Worm (Caenorhabditis elegans) whole organism, mixed stage, embryonic: ENCODE data around the gene Y39B6A.41.

Source experiments
- M03D4.4 ChIP-seq: sonication (generic microtip); optimal IDR thresholded peaks from 2 replicates; lab custom pipeline; 2017; ENCODE audit warnings: mild to moderate bottlenecking, missing genetic modification characterization, missing compliant biosample characterization
- bed-3 ChIP-seq: fragments of 200-800 bp; sonication (Bioruptor generic); optimal IDR thresholded peaks from 3 replicates; lab custom pipeline; 2018; ENCODE audit warnings: mild to moderate bottlenecking, missing genetic modification characterization, moderate library complexity, missing compliant biosample characterization
- ceh-39 ChIP-seq: fragments of 150-350 bp; optimal IDR thresholded peaks from 2 replicates; lab custom pipeline; 2014; ENCODE audit warnings: missing biosample characterization, missing genetic modification characterization
- ceh-83 ChIP-seq: fragments of 200-800 bp; sonication (Bioruptor generic); optimal IDR thresholded peaks from 2 replicates; lab custom pipeline; 2018; ENCODE audit warnings: mild to moderate bottlenecking, missing genetic modification characterization, missing compliant biosample characterization
- ces-1 ChIP-seq: fragments of 150-350 bp; optimal IDR thresholded peaks from 2 replicates; lab custom pipeline; 2014; ENCODE audit warnings: missing biosample characterization, missing genetic modification reagents, missing genetic modification characterization
- drap-1 ChIP-seq: fragments of 200-800 bp; sonication (Bioruptor generic); optimal IDR thresholded peaks from 3 replicates; lab custom pipeline; 2018; ENCODE audit warnings: mild to moderate bottlenecking, missing genetic modification characterization, missing compliant biosample characterization
- elt-1 ChIP-seq: sonication (generic microtip); optimal IDR thresholded peaks from 2 replicates; lab custom pipeline; 2017; ENCODE audit warnings: missing genetic modification characterization, mild to moderate bottlenecking, missing compliant biosample characterization, antibody characterized with exemption, moderate library complexity, borderline replicate concordance; ENCODE audit not compliant: insufficient read depth
- elt-3 ChIP-seq: fragments of 150-350 bp; optimal IDR thresholded peaks from 2 replicates; lab custom pipeline; 2014; ENCODE audit warnings: missing biosample characterization, missing genetic modification characterization
- flh-1 ChIP-seq: fragments of 200-800 bp; sonication (Bioruptor generic); optimal IDR thresholded peaks from 2 replicates; lab custom pipeline; 2018; ENCODE audit warnings: mild to moderate bottlenecking, missing genetic modification characterization, moderate library complexity, missing compliant biosample characterization
- ham-2 ChIP-seq: fragments of 200-800 bp; sonication (Bioruptor generic); optimal IDR thresholded peaks from 2 replicates; lab custom pipeline; 2018; ENCODE audit warnings: mild to moderate bottlenecking, missing genetic modification characterization, missing compliant biosample characterization
- hlh-1 ChIP-seq: fragments of 150-350 bp; optimal IDR thresholded peaks from 2 replicates; lab custom pipeline; 2014; ENCODE audit warnings: missing biosample characterization, missing genetic modification reagents, missing genetic modification characterization
- lin-13 ChIP-seq: fragments of 150-350 bp; optimal IDR thresholded peaks from 2 replicates; lab custom pipeline; 2014; ENCODE audit warnings: missing biosample characterization, missing genetic modification characterization
- lin-32 ChIP-seq: fragments of 200-800 bp; sonication (Bioruptor generic); optimal IDR thresholded peaks from 2 replicates; lab custom pipeline; 2018; ENCODE audit warnings: mild to moderate bottlenecking, missing genetic modification characterization, missing compliant biosample characterization
- mab-5 ChIP-seq: fragments of 150-350 bp; optimal IDR thresholded peaks from 2 replicates; lab custom pipeline; 2014; ENCODE audit warnings: missing biosample characterization, missing genetic modification characterization
- mep-1 ChIP-seq: fragments of 150-350 bp; optimal IDR thresholded peaks from 2 replicates; lab custom pipeline; 2017; ENCODE audit warnings: missing biosample characterization, missing genetic modification reagents, missing genetic modification characterization, inconsistent platforms
- mls-2 ChIP-seq: sonication (generic microtip); optimal IDR thresholded peaks from 2 replicates; lab custom pipeline; 2016; ENCODE audit warnings: mild to moderate bottlenecking, missing genetic modification characterization, moderate library complexity, missing compliant biosample characterization
- nhr-2 ChIP-seq: fragments of 150-350 bp; optimal IDR thresholded peaks from 2 replicates; lab custom pipeline; 2014; ENCODE audit warnings: missing biosample characterization, missing genetic modification characterization
- nhr-237 ChIP-seq: fragments of 150-350 bp; optimal IDR thresholded peaks from 2 replicates; lab custom pipeline; 2014; ENCODE audit warnings: missing biosample characterization, missing genetic modification characterization
- nhr-28 ChIP-seq: fragments of 150-350 bp; optimal IDR thresholded peaks from 2 replicates; lab custom pipeline; 2014; ENCODE audit warnings: missing biosample characterization, missing genetic modification characterization
- nhr-76 ChIP-seq: sonication (generic microtip); optimal IDR thresholded peaks from 2 replicates; lab custom pipeline; 2017; ENCODE audit warnings: missing biosample characterization, missing genetic modification characterization
- pha-4 ChIP-seq: fragments of 150-350 bp; optimal IDR thresholded peaks from 2 replicates; lab custom pipeline; 2018; ENCODE audit warnings: missing biosample characterization, missing genetic modification reagents, missing genetic modification characterization
- sem-2 ChIP-seq: fragments of 200-800 bp; sonication (Bioruptor generic); optimal IDR thresholded peaks from 2 replicates; lab custom pipeline; 2018; ENCODE audit warnings: mild to moderate bottlenecking, missing genetic modification characterization, missing compliant biosample characterization
- snpc-4 ChIP-seq: fragments of 150-350 bp; optimal IDR thresholded peaks from 2 replicates; lab custom pipeline; 2014; ENCODE audit warnings: missing biosample characterization, missing genetic modification characterization
- sptf-1 ChIP-seq: sonication (generic microtip); optimal IDR thresholded peaks from 2 replicates; lab custom pipeline; 2017; ENCODE audit warnings: mild to moderate bottlenecking, missing genetic modification characterization, moderate library complexity, missing compliant biosample characterization
- tbx-8 ChIP-seq: fragments of 200-800 bp; sonication (Bioruptor generic); optimal IDR thresholded peaks from 2 replicates; lab custom pipeline; 2018; ENCODE audit warnings: mild to moderate bottlenecking, missing genetic modification characterization, moderate library complexity, missing compliant biosample characterization
- unc-120 ChIP-seq: sonication (generic microtip); optimal IDR thresholded peaks from 2 replicates; lab custom pipeline; 2017; ENCODE audit warnings: missing genetic modification characterization, missing compliant biosample characterization; ENCODE audit not compliant: poor library complexity, severe bottlenecking
- unc-62 ChIP-seq: fragments of 150-350 bp; optimal IDR thresholded peaks from 2 replicates; lab custom pipeline; 2014; ENCODE audit warnings: missing biosample characterization, missing genetic modification reagents, missing genetic modification characterization
- zip-8 ChIP-seq: fragments of 150-350 bp; optimal IDR thresholded peaks from 2 replicates; lab custom pipeline; 2014; ENCODE audit warnings: missing biosample characterization, missing genetic modification characterization
- ztf-11 ChIP-seq: fragments of 150-350 bp; optimal IDR thresholded peaks from 2 replicates; lab custom pipeline; 2014; ENCODE audit warnings: missing biosample characterization, missing genetic modification characterization

Gene Y39B6A.41

DNA sequence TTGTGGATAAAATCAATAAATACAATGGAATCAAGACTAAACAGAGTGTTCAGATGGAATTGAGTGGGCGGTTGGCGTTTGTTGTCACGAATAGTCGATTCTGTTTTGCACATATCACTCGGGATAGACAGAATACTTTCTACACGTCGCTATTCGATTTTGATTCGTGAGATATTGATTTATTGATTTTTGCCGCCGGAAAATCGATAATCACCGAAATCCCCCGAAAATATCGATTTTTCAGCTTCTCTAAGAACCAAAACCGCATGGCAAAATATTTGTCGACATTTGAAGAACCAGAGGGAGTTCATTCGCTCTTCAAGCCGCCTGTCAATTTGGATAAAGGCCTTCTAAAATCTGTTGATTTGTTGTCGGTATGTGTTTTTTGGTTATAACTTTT is 32.6 kb upstream of the Y39B6A.41 start:
- TF ChIP-seq mab-5 (tag; lab: Kevin White, UChicago) = no peak
- no peak for TF ChIP-seq zip-8 (tag; lab: Kevin White, UChicago)
- no peak for TF ChIP-seq sem-2 (GFP tag; lab: Kevin White, UChicago)
- TF ChIP-seq unc-62 = no peak
- TF ChIP-seq pha-4 (tag; lab: Kevin White, UChicago) = no peak
- no peak for TF ChIP-seq tbx-8 (GFP tag; lab: Kevin White, UChicago)
- TF ChIP-seq lin-13 (tag; lab: Kevin White, UChicago) = no peak
- no peak for TF ChIP-seq nhr-28 (tag; lab: Kevin White, UChicago)
- TF ChIP-seq ham-2 (GFP tag; lab: Kevin White, UChicago) = no peak
- no peak for TF ChIP-seq elt-3 (tag; lab: Kevin White, UChicago)
- TF ChIP-seq M03D4.4 (tag; lab: Kevin White, UChicago) = no peak

DNA sequence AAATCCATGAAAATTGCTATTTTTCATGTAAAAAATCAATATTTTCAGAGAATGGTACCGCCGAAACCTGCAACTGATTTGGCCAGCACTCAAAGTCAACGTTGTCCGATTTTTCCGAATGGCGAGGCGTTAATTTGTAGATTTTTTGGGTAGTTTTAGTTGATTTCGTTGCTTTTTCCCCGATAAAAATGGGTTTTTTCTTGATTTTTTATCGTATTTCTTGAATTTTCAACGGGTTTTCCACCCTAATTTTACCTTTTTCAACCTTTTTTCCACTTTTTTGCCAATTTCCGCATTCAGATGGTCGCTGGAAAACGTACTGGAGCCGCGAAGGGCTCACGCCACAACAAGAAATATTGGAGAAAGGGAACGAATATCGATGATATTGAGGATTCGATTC is 23.9 kb upstream of the Y39B6A.41 start, which contains the start of gene Y39B6A.33:
Y39B6A.33 (plus strand) TSS at position 301 of the 400 bp plus-strand sequence.
- TF ChIP-seq bed-3 (GFP tag; lab: Kevin White, UChicago) = no peak
- TF ChIP-seq elt-3 (tag; lab: Kevin White, UChicago) = no peak
- no peak for TF ChIP-seq ceh-39 (tag; lab: Kevin White, UChicago)
- TF ChIP-seq nhr-76 = no peak
- TF ChIP-seq lin-13 (tag; lab: Kevin White, UChicago) = no peak

DNA sequence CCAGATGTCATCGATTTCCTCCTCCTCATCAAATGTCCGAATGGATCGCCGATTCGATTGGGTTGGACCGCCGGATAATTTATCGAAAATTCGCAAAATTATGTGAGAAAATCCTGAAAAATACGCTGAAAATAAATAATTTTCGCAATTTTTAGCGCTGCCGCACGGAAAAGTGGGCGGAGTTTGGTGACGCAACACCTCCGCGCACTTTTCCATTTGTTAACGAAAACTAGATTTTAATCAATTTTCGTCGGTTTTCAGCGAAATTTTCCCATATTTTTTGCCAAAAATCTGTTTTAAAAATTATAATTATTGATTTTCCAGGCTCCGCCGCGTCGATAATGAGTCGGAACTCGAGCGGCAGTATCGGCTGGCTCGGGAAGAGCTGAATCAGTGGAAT is 23.2 kb upstream of the Y39B6A.41 start, which contains the start of gene Y39B6A.34:
Y39B6A.34 (plus strand) TSS at position 3 of the 400 bp plus-strand sequence.
- peak; percentile 75 for TF ChIP-seq zip-8 (tag; lab: Kevin White, UChicago)
- TF ChIP-seq elt-1 (tag; lab: Kevin White, UChicago) = no peak
- no peak for TF ChIP-seq unc-62
- TF ChIP-seq M03D4.4 (tag; lab: Kevin White, UChicago) = peak; percentile 21
- TF ChIP-seq flh-1 = no peak
- no peak for TF ChIP-seq tbx-8 (GFP tag; lab: Kevin White, UChicago)
- no peak for TF ChIP-seq elt-3 (tag; lab: Kevin White, UChicago)
- TF ChIP-seq mls-2 (tag; lab: Kevin White, UChicago) = no peak
- no peak for TF ChIP-seq nhr-237 (tag; lab: Kevin White, UChicago)
- peak; percentile 38 for TF ChIP-seq ces-1 (GFP tag; lab: Kevin White, UChicago)
- TF ChIP-seq hlh-1 (tag; lab: Kevin White, UChicago) = peak; percentile 1
- TF ChIP-seq lin-32 (GFP tag; lab: Kevin White, UChicago) = no peak
- peak; percentile 24 for TF ChIP-seq drap-1

DNA sequence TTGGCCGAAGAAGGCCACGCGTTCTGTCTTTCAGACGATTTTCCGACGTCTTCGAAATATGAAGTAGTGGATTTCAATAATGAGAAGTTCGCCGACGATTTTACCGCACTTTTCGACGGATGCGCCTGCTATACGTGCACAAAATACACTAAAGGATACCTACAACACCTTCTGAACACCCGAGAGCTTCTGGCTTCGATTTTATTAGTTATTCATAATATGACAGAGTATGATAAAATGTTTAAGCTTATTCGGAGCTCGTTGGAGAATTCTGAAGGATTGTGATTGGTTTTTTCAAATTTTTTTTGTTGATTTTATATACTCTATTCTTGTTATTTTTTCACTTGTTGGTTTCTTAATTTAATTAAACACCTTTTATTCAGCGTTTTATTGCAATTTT is 22.8 kb upstream of the Y39B6A.41 start:
- TF ChIP-seq drap-1 (no peak), unc-120 (tag; lab: Kevin White, UChicago) (no peak), nhr-2 (tag; lab: Kevin White, UChicago) (no peak), mep-1 (tag; lab: Kevin White, UChicago) (no peak), M03D4.4 (tag; lab: Kevin White, UChicago) (no peak), snpc-4 (no peak), elt-1 (tag; lab: Kevin White, UChicago) (no peak), tbx-8 (GFP tag; lab: Kevin White, UChicago) (no peak), ztf-11 (tag; lab: Kevin White, UChicago) (no peak), flh-1 (no peak), nhr-28 (tag; lab: Kevin White, UChicago) (no peak), sem-2 (GFP tag; lab: Kevin White, UChicago) (no peak), sptf-1 (tag; lab: Kevin White, UChicago) (no peak), lin-32 (GFP tag; lab: Kevin White, UChicago) (no peak)

DNA sequence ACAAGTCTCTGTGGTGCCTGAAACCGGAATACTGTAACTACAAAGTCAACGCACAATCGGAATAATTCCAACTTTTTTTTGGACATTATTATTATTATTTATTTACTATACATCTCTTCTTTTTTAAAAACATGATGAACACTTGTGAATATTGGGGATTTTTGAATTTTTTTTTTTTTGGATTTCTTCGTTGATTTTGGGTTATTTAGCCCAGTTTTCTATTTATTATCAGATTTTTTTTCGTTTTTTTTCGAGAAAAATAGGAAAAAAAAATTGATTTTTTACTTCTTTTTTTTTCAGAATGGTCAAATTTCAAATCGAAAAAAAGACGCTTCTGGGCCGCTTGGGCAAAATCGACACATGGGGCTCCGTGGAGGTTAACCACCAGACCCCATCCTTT is 20.3 kb upstream of the Y39B6A.41 start, which contains the start of gene tgt-2:
tgt-2 (plus strand) TSS at position 301 of the 400 bp plus-strand sequence.
- TF ChIP-seq ham-2 (GFP tag; lab: Kevin White, UChicago) (no peak), unc-120 (tag; lab: Kevin White, UChicago) (no peak), lin-32 (GFP tag; lab: Kevin White, UChicago) (no peak), elt-3 (tag; lab: Kevin White, UChicago) (no peak), mep-1 (tag; lab: Kevin White, UChicago) (no peak), ceh-83 (GFP tag; lab: Kevin White, UChicago) (no peak), flh-1 (no peak), tbx-8 (GFP tag; lab: Kevin White, UChicago) (no peak), mls-2 (tag; lab: Kevin White, UChicago) (no peak), sptf-1 (tag; lab: Kevin White, UChicago) (no peak), nhr-237 (tag; lab: Kevin White, UChicago) (no peak), nhr-28 (tag; lab: Kevin White, UChicago) (no peak), sem-2 (GFP tag; lab: Kevin White, UChicago) (no peak), elt-1 (tag; lab: Kevin White, UChicago) (no peak)
